Worm (Caenorhabditis elegans): ENCODE results near the gene pals-27.

pals-27 gene

ce11 chrIII:4398463-4398862 lies 17.0 kb downstream of the pals-27 start, which contains the start of gene R07E5.6:
R07E5.6 (plus strand) TSS chrIII:4398763.
- no peak for TF ChIP-seq mes-2 (tag; optimal IDR thresholded peaks at IDR 0.05; ENCODE audit: poor library complexity, severe bottlenecking)
- TF ChIP-seq spr-3 (GFP tag; optimal IDR thresholded peaks at IDR 0.05) = no peak
- TF ChIP-seq hlh-30 (tag; optimal IDR thresholded peaks at IDR 0.05; ENCODE audit: insufficient read depth) = no peak
- TF ChIP-seq ceh-28 (tag; optimal IDR thresholded peaks at IDR 0.05) = peak; percentile 51

ce11 chrIII:4401142-4401541 lies 19.7 kb downstream of the pals-27 start, which contains the start of gene R07E5.15:
R07E5.15 (plus strand) TSS chrIII:4401442.
- TF ChIP-seq daf-16 (GFP tag; optimal IDR thresholded peaks at IDR 0.05) = no peak
- no peak for TF ChIP-seq daf-16 (tag; optimal IDR thresholded peaks at IDR 0.05)
- TF ChIP-seq saeg-2 (GFP tag; IDR thresholded peaks at IDR 0.05) = no peak
- TF ChIP-seq nhr-102 (tag; optimal IDR thresholded peaks at IDR 0.05) = no peak
- no peak for TF ChIP-seq vab-7 (GFP tag; IDR thresholded peaks at IDR 0.05)
- TF ChIP-seq nhr-11 (tag; optimal IDR thresholded peaks at IDR 0.05) = no peak
- TF ChIP-seq unc-62 (GFP tag; optimal IDR thresholded peaks at IDR 0.05 in 1 of 2) = no peak
- TF ChIP-seq unc-62 (tag; optimal IDR thresholded peaks at IDR 0.05) = no peak
- TF ChIP-seq rbr-2 (tag; optimal IDR thresholded peaks at IDR 0.05) = no peak
- TF ChIP-seq lsy-2 (tag; optimal IDR thresholded peaks at IDR 0.05) = no peak
- TF ChIP-seq pqm-1 (tag; optimal IDR thresholded peaks at IDR 0.05) = no peak

DNA sequence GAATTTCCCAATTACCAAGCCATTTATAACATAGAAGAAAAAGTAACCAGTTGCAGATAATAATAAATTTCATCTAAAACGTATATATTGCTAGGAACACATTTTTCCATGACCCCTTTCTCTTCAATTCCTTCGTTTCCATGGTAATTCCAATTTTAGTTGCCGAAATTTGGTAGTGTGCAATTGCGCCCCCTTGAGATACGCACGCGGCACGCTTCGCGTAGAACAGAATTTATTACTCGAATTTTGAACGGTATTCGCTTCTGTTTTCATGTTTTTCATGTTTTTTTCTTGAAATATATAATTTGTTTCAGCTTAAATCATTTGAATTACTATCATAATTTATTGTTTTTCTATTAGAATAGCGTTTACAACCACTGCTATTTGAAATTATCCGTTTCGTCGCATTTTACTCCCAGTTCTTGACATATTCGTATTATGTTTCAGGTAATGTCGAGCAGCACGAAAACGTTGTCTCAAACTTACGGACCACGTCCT lies 22.9 kb downstream of the pals-27 start, which contains the start of the genes R07E5.17 and snfc-5:
Gene R07E5.17 (minus strand): TSS at position 98 of the 498 bp plus-strand sequence.
Gene snfc-5 (plus strand): TSS at position 448 of the 498 bp plus-strand sequence.
- peak; percentile 46 for TF ChIP-seq nhr-77 (tag; optimal IDR thresholded peaks at IDR 0.05)
- no peak for TF ChIP-seq hlh-11 (tag; optimal IDR thresholded peaks at IDR 0.05)
- TF ChIP-seq unc-39 (tag; optimal IDR thresholded peaks at IDR 0.05) = no peak
- TF ChIP-seq R02D3.7 (tag; optimal IDR thresholded peaks at IDR 0.05) = no peak
- TF ChIP-seq spr-1 (tag; optimal IDR thresholded peaks at IDR 0.05) = no peak
- no peak for TF ChIP-seq tra-1 (GFP tag; IDR thresholded peaks at IDR 0.05)
- TF ChIP-seq ZK546.5 (tag; optimal IDR thresholded peaks at IDR 0.05) = no peak
- TF ChIP-seq lin-38 (GFP tag; IDR thresholded peaks at IDR 0.05) = peak; percentile 82
- peak in 1 of 2 experiments; percentile 21 for TF ChIP-seq mdl-1 (tag; optimal IDR thresholded peaks at IDR 0.05)
- TF ChIP-seq rbr-2 (tag; optimal IDR thresholded peaks at IDR 0.05) = no peak
- no peak for TF ChIP-seq jun-1 (tag; optimal IDR thresholded peaks at IDR 0.05)
- peak; percentile 25 for TF ChIP-seq pqm-1 (tag; optimal IDR thresholded peaks at IDR 0.05)
- TF ChIP-seq gei-8 (GFP tag; optimal IDR thresholded peaks at IDR 0.05) = no peak
- TF ChIP-seq ama-1 (optimal IDR thresholded peaks at IDR 0.05) = no peak
- no peak for TF ChIP-seq nhr-76 (tag; optimal IDR thresholded peaks at IDR 0.05)
- TF ChIP-seq hif-1 (tag; optimal IDR thresholded peaks at IDR 0.05) = no peak
- peak; percentile 47 for TF ChIP-seq dpl-1 (GFP tag; optimal IDR thresholded peaks at IDR 0.05)
- no peak for TF ChIP-seq dve-1 (tag; optimal IDR thresholded peaks at IDR 0.05; ENCODE audit: insufficient read depth)
- TF ChIP-seq attf-4 (tag; optimal IDR thresholded peaks at IDR 0.05) = no peak
- TF ChIP-seq nhr-111 (GFP tag; optimal IDR thresholded peaks at IDR 0.05) = no peak
- TF ChIP-seq mes-2 (tag; optimal IDR thresholded peaks at IDR 0.05; ENCODE audit: poor library complexity, severe bottlenecking) = no peak
- no peak for TF ChIP-seq nhr-10 (tag; optimal IDR thresholded peaks at IDR 0.05)

DNA sequence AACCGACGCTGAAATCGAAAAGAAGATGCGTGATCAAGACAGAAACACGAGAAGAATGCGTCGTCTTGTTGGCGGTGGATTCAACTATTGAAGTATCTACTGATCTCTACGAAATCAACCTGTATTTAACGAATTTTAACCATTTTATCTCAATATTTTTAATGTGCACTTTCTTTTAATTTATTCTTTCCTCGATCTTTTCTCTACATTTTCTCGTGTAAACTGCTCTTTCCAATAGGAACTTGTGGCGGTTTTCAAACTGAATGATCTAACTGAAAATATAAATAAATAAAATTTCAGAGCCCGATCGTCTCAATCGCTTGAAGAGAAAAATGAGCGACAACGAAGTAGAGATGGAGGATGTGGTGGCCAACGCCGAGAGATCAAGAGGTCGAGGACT lies 24.5 kb downstream of the pals-27 start, which contains the start of gene rnp-4:
Gene rnp-4 (plus strand): TSS at position 301 of the 400 bp plus-strand sequence.
- no peak for TF ChIP-seq fos-1 (tag; optimal IDR thresholded peaks at IDR 0.05)
- no peak for TF ChIP-seq unc-62 (GFP tag; optimal IDR thresholded peaks at IDR 0.05 in 1 of 2)
- TF ChIP-seq unc-62 (tag; optimal IDR thresholded peaks at IDR 0.05) = no peak
- TF ChIP-seq dpl-1 (GFP tag; optimal IDR thresholded peaks at IDR 0.05) = no peak
- TF ChIP-seq aly-2 (tag; optimal IDR thresholded peaks at IDR 0.05) = no peak
- no peak for TF ChIP-seq lir-3 (tag; optimal IDR thresholded peaks at IDR 0.05)
- no peak for TF ChIP-seq nhr-28 (tag; optimal IDR thresholded peaks at IDR 0.05)
- no peak for TF ChIP-seq attf-4 (tag; optimal IDR thresholded peaks at IDR 0.05)
- no peak for TF ChIP-seq daf-12 (tag; optimal IDR thresholded peaks at IDR 0.05)
